Comparison of ENCODE assay signal across 6 worm cellular contexts in genomic region chrV:15354648-15355047, ce11.
TF ChIP-seq lines count a peak whose summit lies in the region.

Gene C29F3.7 (plus strand): TSS chrV:15354901.

TF ChIP-seq in whole organism, L1 larva, 84 proteins besides CTCF, POLR2A, EP300 and RAD21:
- TF ChIP-seq nhr-20 (tag; optimal IDR thresholded peaks at IDR 0.05; lab: Kevin White, UChicago) (peak; percentile 63), sup-37 (GFP tag; optimal IDR thresholded peaks at IDR 0.05; lab: Kevin White, UChicago) (no peak), efl-1 (optimal IDR thresholded peaks at IDR 0.05; lab: Kevin White, UChicago) (no peak), efl-1 (GFP tag; optimal IDR thresholded peaks at IDR 0.05 in 1 of 2; lab: Kevin White, UChicago) (peak in 1 of 2 experiments; percentile 44), fkh-10 (GFP tag; optimal IDR thresholded peaks at IDR 0.05; lab: Kevin White, UChicago) (no peak), zip-4 (GFP tag; optimal IDR thresholded peaks at IDR 0.05; lab: Kevin White, UChicago) (no peak), elt-2 (tag; optimal IDR thresholded peaks at IDR 0.05; lab: Kevin White, UChicago) (peak; percentile 98), pax-3 (tag; optimal IDR thresholded peaks at IDR 0.05; lab: Kevin White, UChicago) (peak; percentile 67), lin-35 (GFP tag; optimal IDR thresholded peaks at IDR 0.05; lab: Kevin White, UChicago) (peak in 1 of 2 experiments; percentile 42), pqm-1 (tag; optimal IDR thresholded peaks at IDR 0.05; lab: Kevin White, UChicago) (peak; percentile 55), ztf-11 (tag; optimal IDR thresholded peaks at IDR 0.05; lab: Kevin White, UChicago) (no peak), mep-1 (tag; optimal IDR thresholded peaks at IDR 0.05; lab: Kevin White, UChicago) (no peak)
TF ChIP-seq in whole organism, L1 larva: peak in this region for 6.

TF ChIP-seq in whole organism, L2 larva, 48 proteins besides CTCF, POLR2A, EP300 and RAD21:
- TF ChIP-seq nhr-10 (tag; optimal IDR thresholded peaks at IDR 0.05; lab: Kevin White, UChicago) (no peak), fos-1 (tag; optimal IDR thresholded peaks at IDR 0.05; lab: Kevin White, UChicago) (peak; percentile 97), gmeb-1 (tag; optimal IDR thresholded peaks at IDR 0.05; lab: Kevin White, UChicago) (peak; percentile 44), sma-9 (GFP tag; optimal IDR thresholded peaks at IDR 0.05; lab: Kevin White, UChicago) (peak; percentile 87), sma-9 (tag; optimal IDR thresholded peaks at IDR 0.05; lab: Kevin White, UChicago) (no peak), sma-3 (GFP tag; optimal IDR thresholded peaks at IDR 0.05; lab: Kevin White, UChicago) (no peak)

TF ChIP-seq in whole organism, L3 larva, 47 proteins besides CTCF, POLR2A, EP300 and RAD21:
- TF ChIP-seq ceh-82 (tag; optimal IDR thresholded peaks at IDR 0.05; lab: Kevin White, UChicago) (no peak), tbx-2 (tag; optimal IDR thresholded peaks at IDR 0.05; lab: Kevin White, UChicago) (no peak), pqm-1 (tag; optimal IDR thresholded peaks at IDR 0.05; lab: Kevin White, UChicago) (peak; percentile 99), egl-27 (tag; optimal IDR thresholded peaks at IDR 0.05; lab: Kevin White, UChicago) (peak; percentile 60), jun-1 (tag; optimal IDR thresholded peaks at IDR 0.05; lab: Kevin White, UChicago) (peak; percentile 57), elt-2 (tag; optimal IDR thresholded peaks at IDR 0.05; lab: Kevin White, UChicago) (peak; percentile 99)

TF ChIP-seq in whole organism, L4 larva, 104 proteins besides CTCF, POLR2A, EP300 and RAD21:
- TF ChIP-seq nhr-6 (tag; optimal IDR thresholded peaks at IDR 0.05; lab: Kevin White, UChicago) (peak; percentile 90), hif-1 (tag; optimal IDR thresholded peaks at IDR 0.05; lab: Kevin White, UChicago) (peak in 1 of 2 experiments; percentile 58), daf-16 (GFP tag; optimal IDR thresholded peaks at IDR 0.05; lab: Kevin White, UChicago) (no peak), daf-16 (tag; optimal IDR thresholded peaks at IDR 0.05; lab: Kevin White, UChicago) (peak; percentile 96), dmd-6 (GFP tag; IDR thresholded peaks at IDR 0.05; lab: Robert Waterston, UW) (peak; percentile 99), dve-1 (tag; optimal IDR thresholded peaks at IDR 0.05; lab: Kevin White, UChicago; ENCODE audit: insufficient read depth) (peak; percentile 95), ztf-7 (tag; optimal IDR thresholded peaks at IDR 0.05; lab: Kevin White, UChicago) (peak; percentile 77), ceh-20 (GFP tag; IDR thresholded peaks at IDR 0.05; lab: Robert Waterston, UW) (no peak), attf-4 (tag; optimal IDR thresholded peaks at IDR 0.05; lab: Kevin White, UChicago) (no peak), F44E2.7 (GFP tag; IDR thresholded peaks at IDR 0.05; lab: Robert Waterston, UW) (no peak), mdl-1 (tag; optimal IDR thresholded peaks at IDR 0.05; lab: Kevin White, UChicago) (peak in 1 of 2 experiments; percentile 77), hlh-11 (tag; optimal IDR thresholded peaks at IDR 0.05; lab: Kevin White, UChicago) (peak; percentile 85), nhr-77 (tag; optimal IDR thresholded peaks at IDR 0.05; lab: Kevin White, UChicago) (peak; percentile 86), unc-62 (GFP tag; optimal IDR thresholded peaks at IDR 0.05 in 1 of 2; lab: Kevin White, UChicago) (peak in 1 of 2 experiments; percentile 35), unc-62 (tag; optimal IDR thresholded peaks at IDR 0.05; lab: Kevin White, UChicago) (no peak), daf-8 (GFP tag; IDR thresholded peaks at IDR 0.05; lab: Robert Waterston, UW) (no peak), nhr-28 (tag; optimal IDR thresholded peaks at IDR 0.05; lab: Kevin White, UChicago) (peak; percentile 98), saeg-2 (GFP tag; IDR thresholded peaks at IDR 0.05; lab: Robert Waterston, UW) (no peak), nhr-48 (tag; optimal IDR thresholded peaks at IDR 0.05; lab: Kevin White, UChicago) (peak; percentile 91), T20F7.1 (GFP tag; optimal IDR thresholded peaks at IDR 0.05; lab: Kevin White, UChicago) (peak; percentile 68), pqm-1 (tag; optimal IDR thresholded peaks at IDR 0.05; lab: Kevin White, UChicago) (peak; percentile 72), jun-1 (tag; optimal IDR thresholded peaks at IDR 0.05; lab: Kevin White, UChicago) (no peak)
TF ChIP-seq in whole organism, L4 larva: peak in this region for 14.

TF ChIP-seq in whole organism, late embryonic, 69 proteins besides CTCF, POLR2A, EP300 and RAD21:
- TF ChIP-seq elt-2 (tag; optimal IDR thresholded peaks at IDR 0.05; lab: Kevin White, UChicago), result peak; percentile 62
- TF ChIP-seq ama-1 (optimal IDR thresholded peaks at IDR 0.05; lab: Kevin White, UChicago), result no peak

TF ChIP-seq in whole organism, young adult, 124 proteins besides CTCF, POLR2A, EP300 and RAD21:
- TF ChIP-seq rec-8 (tag; optimal IDR thresholded peaks at IDR 0.05; lab: Kevin White, UChicago) (no peak), lin-54 (GFP tag; optimal IDR thresholded peaks at IDR 0.05; lab: Kevin White, UChicago) (no peak), pha-4 (tag; optimal IDR thresholded peaks at IDR 0.05; lab: Kevin White, UChicago) (no peak), snpc-3.4 (tag; optimal IDR thresholded peaks at IDR 0.05; lab: Kevin White, UChicago) (no peak), B0336.3 (GFP tag; IDR thresholded peaks at IDR 0.05; lab: Robert Waterston, UW) (no peak), let-607 (tag; optimal IDR thresholded peaks at IDR 0.05; lab: Kevin White, UChicago) (no peak), egl-44 (GFP tag; IDR thresholded peaks at IDR 0.05; lab: Robert Waterston, UW) (no peak), ceh-100 (GFP tag; IDR thresholded peaks at IDR 0.05; lab: Robert Waterston, UW) (no peak), nhr-80 (tag; optimal IDR thresholded peaks at IDR 0.05; lab: Kevin White, UChicago) (peak; percentile 92), ztf-22 (GFP tag; optimal IDR thresholded peaks at IDR 0.05; lab: Kevin White, UChicago) (peak; percentile 78), Y67H2A.10 (GFP tag; conservative IDR thresholded peaks at IDR 0.05; lab: Robert Waterston, UW) (no peak), T07F8.4 (tag; optimal IDR thresholded peaks at IDR 0.05; lab: Kevin White, UChicago) (no peak), atf-7 (tag; optimal IDR thresholded peaks at IDR 0.05; lab: Kevin White, UChicago) (peak; percentile 85), cebp-1 (GFP tag; IDR thresholded peaks at IDR 0.05; lab: Robert Waterston, UW) (peak; percentile 16; the same call in 1 of the 2 replicates), cebp-1 (tag; optimal IDR thresholded peaks at IDR 0.05; lab: Kevin White, UChicago) (no peak), tlf-1 (GFP tag; optimal IDR thresholded peaks at IDR 0.05; lab: Kevin White, UChicago) (no peak), rpc-1 (optimal IDR thresholded peaks at IDR 0.05; lab: Kevin White, UChicago) (no peak), rpc-1 (tag; optimal IDR thresholded peaks at IDR 0.05; lab: Kevin White, UChicago) (no peak), lin-35 (GFP tag; optimal IDR thresholded peaks at IDR 0.05; lab: Kevin White, UChicago) (no peak), unc-62 (GFP tag; optimal IDR thresholded peaks at IDR 0.05; lab: Kevin White, UChicago) (peak; percentile 49), ccch-3 (GFP tag; optimal IDR thresholded peaks at IDR 0.05; lab: Kevin White, UChicago) (no peak)
TF ChIP-seq in whole organism, young adult: peak in this region for 5.
